Fruit fly (Drosophila melanogaster): ENCODE results near the gene CG16888.

The CG16888 gene

dm6 chr2L:13842572-13842971 lies 29.5 kb upstream of the CG16888 start:
- TF ChIP-seq psq (GFP tag; optimal IDR thresholded peaks at IDR 0.05) (no peak), foxo (GFP tag; optimal IDR thresholded peaks at IDR 0.05) (no peak), pan (optimal IDR thresholded peaks at IDR 0.05) (no peak), Myc (optimal IDR thresholded peaks at IDR 0.05) (no peak), Rel (GFP tag; optimal IDR thresholded peaks at IDR 0.05) (no peak), Rel (tag; optimal IDR thresholded peaks at IDR 0.05) (no peak), sage (GFP tag; optimal IDR thresholded peaks at IDR 0.05) (no peak)

DNA sequence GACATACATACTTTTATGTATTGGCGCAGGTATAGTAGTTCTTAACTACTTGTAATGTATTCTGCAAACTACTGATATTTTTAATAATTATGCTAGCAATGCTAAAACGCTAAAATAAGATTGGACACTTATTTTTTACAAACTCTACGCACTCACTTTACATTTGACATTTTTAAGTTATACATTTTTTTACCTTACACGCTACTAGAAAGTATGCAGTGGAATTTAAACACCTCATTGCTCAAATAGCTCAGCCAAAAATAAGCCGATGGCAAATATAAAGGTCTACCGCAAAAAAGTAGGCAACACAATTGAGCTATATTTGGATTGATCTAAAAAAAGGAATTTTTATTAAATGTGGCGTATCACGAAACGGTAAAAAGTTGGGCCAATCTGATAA lies 29.0 kb upstream of the CG16888 start:
- TF ChIP-seq tai (GFP tag; optimal IDR thresholded peaks at IDR 0.05) (peak; percentile 31), h (GFP tag; optimal IDR thresholded peaks at IDR 0.05) (no peak), GATAd (GFP tag; optimal IDR thresholded peaks at IDR 0.05) (no peak), Myc (optimal IDR thresholded peaks at IDR 0.05) (peak; percentile 91)

DNA sequence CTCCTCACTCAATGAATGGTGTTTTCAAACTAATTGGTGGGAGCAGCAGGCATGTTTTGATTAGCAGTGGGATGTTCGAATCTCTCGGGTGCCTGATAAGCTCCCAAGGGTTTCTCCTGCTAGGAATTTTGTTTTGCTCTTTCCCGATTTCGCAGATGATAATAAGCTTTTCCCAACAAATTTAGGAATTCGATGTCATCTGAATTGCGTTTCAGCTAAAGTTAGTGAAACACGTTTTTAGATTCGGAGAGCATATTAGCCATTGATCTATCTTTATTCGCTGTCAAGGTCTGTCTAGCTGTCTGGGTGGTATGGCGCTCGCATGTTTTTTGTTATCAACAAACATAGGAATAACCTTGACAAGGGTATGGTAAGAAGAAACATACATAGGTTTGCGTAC lies 28.5 kb upstream of the CG16888 start, which contains the start of gene CG33307:
CG33307 (minus strand) TSS at position 13 of the 400 bp plus-strand sequence.
- TF ChIP-seq tai (GFP tag; optimal IDR thresholded peaks at IDR 0.05), result no peak
- no peak for TF ChIP-seq jim (GFP tag; optimal IDR thresholded peaks at IDR 0.05)
- TF ChIP-seq N (GFP tag; optimal IDR thresholded peaks at IDR 0.05), result no peak
- TF ChIP-seq sage (GFP tag; optimal IDR thresholded peaks at IDR 0.05), result no peak

DNA sequence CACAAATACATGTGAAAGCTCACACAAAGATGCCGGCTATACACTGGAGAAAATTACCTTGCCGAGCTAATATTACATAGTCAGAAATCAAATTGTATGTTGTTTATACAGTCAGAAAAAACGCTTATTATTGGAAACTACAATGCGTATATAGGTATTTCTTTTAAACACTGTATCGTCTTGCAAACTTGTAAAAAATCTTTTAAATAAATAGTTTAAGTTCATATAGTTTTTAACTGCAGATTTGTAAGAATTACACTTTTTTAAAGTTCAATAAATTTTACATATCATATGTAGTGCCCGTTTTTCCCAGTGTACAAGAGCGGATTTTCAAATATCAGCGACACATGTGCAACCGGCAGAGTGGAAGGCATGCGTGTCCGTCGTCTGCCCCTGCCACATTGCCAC lies 26.7 kb upstream of the CG16888 start:
- TF ChIP-seq Myc (optimal IDR thresholded peaks at IDR 0.05) (no peak), brk (GFP tag; optimal IDR thresholded peaks at IDR 0.05) (peak; percentile 69), OdsH (GFP tag; optimal IDR thresholded peaks at IDR 0.05) (peak; percentile 91), GATAd (GFP tag; optimal IDR thresholded peaks at IDR 0.05) (no peak), Abd-B (GFP tag; optimal IDR thresholded peaks at IDR 0.05) (no peak), br (GFP tag; optimal IDR thresholded peaks at IDR 0.05) (peak; percentile 89), tai (GFP tag; optimal IDR thresholded peaks at IDR 0.05) (peak; percentile 74), HLH106 (tag; optimal IDR thresholded peaks at IDR 0.05) (peak; percentile 91), Rel (GFP tag; optimal IDR thresholded peaks at IDR 0.05) (peak; percentile 63), Rel (tag; optimal IDR thresholded peaks at IDR 0.05) (peak; percentile 26), Jra (GFP tag; optimal IDR thresholded peaks at IDR 0.05) (peak; percentile 76), h (GFP tag; optimal IDR thresholded peaks at IDR 0.05) (peak; percentile 91), pan (optimal IDR thresholded peaks at IDR 0.05) (no peak), dsf (GFP tag; optimal IDR thresholded peaks at IDR 0.05; ENCODE audit: borderline replicate concordance) (peak; percentile 29), Hr83 (GFP tag; optimal IDR thresholded peaks at IDR 0.05; ENCODE audit: poor library complexity, severe bottlenecking) (no peak), rgr (GFP tag; optimal IDR thresholded peaks at IDR 0.05) (peak; percentile 92), Hr78 (GFP tag; optimal IDR thresholded peaks at IDR 0.05) (no peak), dmrt93B (GFP tag; optimal IDR thresholded peaks at IDR 0.05) (peak; percentile 82), N (GFP tag; optimal IDR thresholded peaks at IDR 0.05) (no peak), Hnf4 (GFP tag; optimal IDR thresholded peaks at IDR 0.05) (peak; percentile 87), Mio (GFP tag; optimal IDR thresholded peaks at IDR 0.05) (peak; percentile 8), ey (GFP tag; optimal IDR thresholded peaks at IDR 0.05) (peak; percentile 92), fru (GFP tag; optimal IDR thresholded peaks at IDR 0.05) (peak; percentile 93), usp (GFP tag; optimal IDR thresholded peaks at IDR 0.05) (no peak), lola (GFP tag; optimal IDR thresholded peaks at IDR 0.05) (no peak), Dif (GFP tag; optimal IDR thresholded peaks at IDR 0.05; ENCODE audit: partially characterized antibody) (no peak), Sp1 (GFP tag; optimal IDR thresholded peaks at IDR 0.05) (peak; percentile 92), sage (GFP tag; optimal IDR thresholded peaks at IDR 0.05) (peak; percentile 80), foxo (GFP tag; optimal IDR thresholded peaks at IDR 0.05) (peak; percentile 15 to 94), CG9705 (GFP tag; optimal IDR thresholded peaks at IDR 0.05) (peak; percentile 73), woc (GFP tag; optimal IDR thresholded peaks at IDR 0.05) (peak; percentile 65), psq (GFP tag; optimal IDR thresholded peaks at IDR 0.05) (peak; percentile 85), Dfd (GFP tag; optimal IDR thresholded peaks at IDR 0.05) (peak; percentile 10), Vsx2 (GFP tag; optimal IDR thresholded peaks at IDR 0.05; ENCODE audit: partially characterized antibody) (no peak), CG32264 (GFP tag; optimal IDR thresholded peaks at IDR 0.05) (peak; percentile 59), jim (GFP tag; optimal IDR thresholded peaks at IDR 0.05) (no peak), CrebA (GFP tag; optimal IDR thresholded peaks at IDR 0.05; ENCODE audit: borderline replicate concordance) (no peak), dl (GFP tag; optimal IDR thresholded peaks at IDR 0.05; ENCODE audit: insufficient read depth in 1 of 2, partially characterized antibody in 2 of 2) (no peak), sv (GFP tag; optimal IDR thresholded peaks at IDR 0.05) (peak; percentile 72)

Data from whole organism, wandering third instar larva.